Worm (Caenorhabditis elegans) whole organism, late embryonic: ENCODE results near the gene bed-2.
A peak's percentile ranks its signal among the peaks of the same experiment; 100 is the strongest.

ENCODE experiments used
- K02D7.2 ChIP-seq: sonication (generic microtip); optimal IDR thresholded peaks from 2 replicates; lab custom pipeline; 2017; ENCODE audit warnings: mild to moderate bottlenecking, missing genetic modification characterization, missing compliant biosample characterization
- K09A11.1 ChIP-seq: sonication (generic microtip); optimal IDR thresholded peaks from 2 replicates; lab custom pipeline; 2017; ENCODE audit warnings: antibody characterized with exemption, mild to moderate bottlenecking, missing genetic modification characterization, missing compliant biosample characterization; ENCODE audit not compliant: insufficient read depth
- ceh-14 ChIP-seq: sonication (generic microtip); optimal IDR thresholded peaks from 2 replicates; lab custom pipeline; 2016; ENCODE audit warnings: missing genotype, missing genetic modification characterization, missing compliant biosample characterization
- ceh-18 ChIP-seq: sonication (generic microtip); optimal IDR thresholded peaks from 2 replicates; lab custom pipeline; 2016; ENCODE audit warnings: missing genetic modification characterization, missing compliant biosample characterization
- ceh-22 ChIP-seq: sonication (generic microtip); optimal IDR thresholded peaks from 2 replicates; lab custom pipeline; 2017; ENCODE audit warnings: missing biosample characterization, missing genetic modification characterization
- ceh-31 ChIP-seq: sonication (generic microtip); optimal IDR thresholded peaks from 2 replicates; lab custom pipeline; 2016; ENCODE audit warnings: missing genetic modification characterization, missing compliant biosample characterization
- ceh-34 ChIP-seq: sonication (generic microtip); optimal IDR thresholded peaks from 2 replicates; lab custom pipeline; 2016; ENCODE audit warnings: mild to moderate bottlenecking, missing genetic modification characterization, missing compliant biosample characterization
- ceh-6 ChIP-seq: fragments of 200-800 bp; sonication (Bioruptor generic); optimal IDR thresholded peaks from 2 replicates; lab custom pipeline; 2018; ENCODE audit warnings: mild to moderate bottlenecking, missing genetic modification characterization, missing compliant biosample characterization
- ceh-9 ChIP-seq: sonication (generic microtip); optimal IDR thresholded peaks from 2 replicates; lab custom pipeline; 2016; ENCODE audit warnings: mild to moderate bottlenecking, missing genetic modification characterization, inconsistent platforms, missing compliant biosample characterization
- dve-1 ChIP-seq: sonication (generic microtip); optimal IDR thresholded peaks from 2 replicates; lab custom pipeline; 2017; ENCODE audit warnings: antibody characterized with exemption, mild to moderate bottlenecking, missing genetic modification characterization, missing compliant biosample characterization
- elt-4 ChIP-seq: sonication (generic microtip); optimal IDR thresholded peaks from 2 replicates; lab custom pipeline; 2016; ENCODE audit warnings: missing genetic modification characterization, missing compliant biosample characterization
- eyg-1 ChIP-seq: sonication (generic microtip); optimal IDR thresholded peaks from 2 replicates; lab custom pipeline; 2016; ENCODE audit warnings: missing genotype, missing genetic modification characterization, missing compliant biosample characterization
- fax-1 ChIP-seq: sonication (generic microtip); optimal IDR thresholded peaks from 2 replicates; lab custom pipeline; 2016; ENCODE audit warnings: missing genotype, missing genetic modification characterization, missing compliant biosample characterization
- fkh-6 ChIP-seq: sonication (generic microtip); optimal IDR thresholded peaks from 2 replicates; lab custom pipeline; 2016; ENCODE audit warnings: missing genetic modification characterization, missing compliant biosample characterization
- hlh-30 ChIP-seq: sonication (generic microtip); optimal IDR thresholded peaks from 2 replicates; lab custom pipeline; 2017; ENCODE audit warnings: antibody characterized with exemption, missing genetic modification characterization, missing compliant biosample characterization; ENCODE audit not compliant: insufficient read depth
- hlh-6 ChIP-seq: sonication (generic microtip); optimal IDR thresholded peaks from 2 replicates; lab custom pipeline; 2016; ENCODE audit warnings: missing genotype, missing genetic modification characterization, missing compliant biosample characterization
- hlh-8 ChIP-seq: sonication (generic microtip); optimal IDR thresholded peaks from 2 replicates; lab custom pipeline; 2016; ENCODE audit warnings: missing genotype, missing genetic modification characterization, missing compliant biosample characterization
- lin-11 ChIP-seq: fragments of 200-800 bp; sonication (Bioruptor generic); optimal IDR thresholded peaks from 2 replicates; lab custom pipeline; 2018; ENCODE audit warnings: mild to moderate bottlenecking, missing genetic modification characterization, missing compliant biosample characterization
- mec-3 ChIP-seq: sonication (generic microtip); optimal IDR thresholded peaks from 2 replicates; lab custom pipeline; 2016; ENCODE audit warnings: borderline replicate concordance, missing genetic modification characterization, missing compliant biosample characterization
- nfya-1 ChIP-seq: sonication (generic microtip); optimal IDR thresholded peaks from 2 replicates; lab custom pipeline; 2017; ENCODE audit warnings: missing genetic modification characterization, mild to moderate bottlenecking, missing compliant biosample characterization, antibody characterized with exemption, moderate library complexity
- nhr-232 ChIP-seq: sonication (generic microtip); optimal IDR thresholded peaks from 2 replicates; lab custom pipeline; 2016; ENCODE audit warnings: missing genetic modification characterization, missing compliant biosample characterization
- npax-4 ChIP-seq: sonication (generic microtip); optimal IDR thresholded peaks from 2 replicates; lab custom pipeline; 2016; ENCODE audit warnings: missing genetic modification characterization, missing compliant biosample characterization
- odd-2 ChIP-seq: sonication (generic microtip); optimal IDR thresholded peaks from 2 replicates; lab custom pipeline; 2017; ENCODE audit warnings: antibody characterized with exemption, mild to moderate bottlenecking, missing genetic modification characterization, missing compliant biosample characterization
- pax-1 ChIP-seq: fragments of 150-350 bp; optimal IDR thresholded peaks from 2 replicates; lab custom pipeline; 2014; ENCODE audit warnings: missing biosample characterization, missing genetic modification characterization
- pqm-1 ChIP-seq: sonication (generic microtip); optimal IDR thresholded peaks from 2 replicates; lab custom pipeline; 2016; ENCODE audit warnings: missing genetic modification characterization, missing compliant biosample characterization
- pros-1 ChIP-seq: fragments of 150-350 bp; optimal IDR thresholded peaks from 2 replicates; lab custom pipeline; 2014; ENCODE audit warnings: missing biosample characterization, missing genetic modification reagents, missing genetic modification characterization
- ref-2 ChIP-seq: sonication (generic microtip); optimal IDR thresholded peaks from 2 replicates; lab custom pipeline; 2016; ENCODE audit warnings: missing genetic modification characterization, missing compliant biosample characterization
- sdc-2 ChIP-seq: sonication (generic microtip); optimal IDR thresholded peaks from 2 replicates; lab custom pipeline; 2016; ENCODE audit warnings: missing genotype, missing genetic modification characterization, missing compliant biosample characterization
- sox-4 ChIP-seq: sonication (generic microtip); optimal IDR thresholded peaks from 2 replicates; lab custom pipeline; 2017; ENCODE audit warnings: mild to moderate bottlenecking, missing genetic modification characterization, inconsistent platforms, missing compliant biosample characterization
- tbx-2 ChIP-seq: sonication (generic microtip); optimal IDR thresholded peaks from 2 replicates; lab custom pipeline; 2016; ENCODE audit warnings: missing genetic modification characterization, missing compliant biosample characterization
- unc-42 ChIP-seq: sonication (generic microtip); optimal IDR thresholded peaks from 2 replicates; lab custom pipeline; 2016; ENCODE audit warnings: missing genotype, missing genetic modification characterization, missing compliant biosample characterization
- unc-86 ChIP-seq: sonication (generic microtip); optimal IDR thresholded peaks from 2 replicates; lab custom pipeline; 2016; ENCODE audit warnings: missing genetic modification characterization, missing compliant biosample characterization
- ztf-16 ChIP-seq: sonication (generic microtip); optimal IDR thresholded peaks from 2 replicates; lab custom pipeline; 2017; ENCODE audit warnings: missing genetic modification characterization, missing compliant biosample characterization

bed-2 gene

DNA sequence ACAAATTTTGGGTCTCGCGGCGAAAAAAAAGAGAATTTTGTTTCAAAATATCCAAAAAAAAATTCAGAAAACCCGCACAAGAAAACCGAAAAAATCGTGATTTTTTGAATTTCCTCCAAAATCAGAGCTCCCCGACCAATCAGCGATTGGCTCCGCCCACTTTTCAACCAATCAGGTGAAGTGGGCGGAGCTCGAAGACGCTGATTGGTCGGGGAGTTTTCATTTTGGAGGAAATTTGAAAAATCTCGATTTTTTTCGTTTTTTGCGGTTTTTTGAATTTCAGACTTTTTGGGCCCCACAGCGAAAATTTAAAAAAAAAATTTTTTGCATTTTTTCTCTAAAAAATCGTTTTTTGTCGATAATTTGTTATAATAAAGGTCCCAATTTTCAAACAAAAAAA is 19.0 kb upstream of the bed-2 start:
- TF ChIP-seq elt-4 (tag; lab: Kevin White, UChicago) (no peak), nfya-1 (peak; percentile 66)

DNA sequence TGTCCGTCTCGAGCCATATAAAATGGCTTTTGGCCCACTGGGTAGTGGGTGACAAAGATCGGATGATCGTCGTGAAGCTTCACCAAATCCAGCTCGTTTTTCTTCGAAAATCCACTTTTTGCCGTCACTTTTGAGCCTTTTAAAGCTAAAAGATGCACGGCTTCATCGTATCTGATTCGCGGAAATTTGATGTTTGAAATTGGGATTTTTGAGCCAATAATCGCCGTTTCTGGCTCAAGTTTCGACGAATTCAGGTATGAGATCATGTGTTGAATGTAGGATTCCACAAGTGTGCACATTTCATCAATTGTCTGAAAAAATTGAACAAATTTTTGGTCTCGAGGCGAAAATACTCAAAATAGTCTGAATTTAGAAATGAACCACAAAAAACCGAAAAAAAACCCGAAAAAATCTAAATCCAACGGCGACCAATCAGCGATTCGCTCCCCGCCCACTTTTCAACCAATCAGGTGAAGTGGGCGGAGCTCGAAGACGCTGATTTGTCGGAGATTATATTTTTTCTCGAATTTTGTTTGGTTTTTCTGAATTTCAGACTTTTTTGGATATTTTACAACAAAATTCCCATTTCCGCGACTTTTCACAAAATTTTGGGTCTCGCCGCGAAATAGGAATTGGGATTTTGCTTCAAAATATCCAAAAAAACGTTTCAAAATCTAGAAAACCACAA is 18.2 kb upstream of the bed-2 start:
- no peak for TF ChIP-seq sdc-2 (tag; lab: Kevin White, UChicago)
- TF ChIP-seq nfya-1, result peak; percentile 64

DNA sequence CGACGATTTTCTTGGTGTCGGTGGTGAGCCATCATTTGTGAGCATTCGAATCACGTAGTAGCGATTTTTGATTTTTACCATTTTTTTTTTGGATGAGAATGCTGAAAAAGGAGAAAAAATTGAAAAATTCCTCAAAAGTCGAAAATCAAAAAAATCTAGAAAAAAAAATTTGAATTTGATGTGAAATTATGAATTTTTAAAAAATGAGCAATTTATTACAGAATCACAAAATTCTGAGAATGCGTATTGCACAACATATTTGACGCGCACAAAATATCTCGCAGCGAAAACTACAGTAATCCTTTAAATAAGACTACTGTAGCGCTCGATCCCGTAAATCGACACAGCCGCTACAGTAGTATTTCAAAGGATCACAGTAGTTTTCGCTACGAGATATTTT is 16.6 kb upstream of the bed-2 start, which contains the start of gene popl-5:
popl-5 (minus strand) TSS at position 101 of the 400 bp plus-strand sequence.
- no peak for TF ChIP-seq mec-3 (tag; lab: Kevin White, UChicago)
- no peak for TF ChIP-seq odd-2 (tag; lab: Kevin White, UChicago)
- no peak for TF ChIP-seq ceh-18 (tag; lab: Kevin White, UChicago)
- TF ChIP-seq ztf-16 (tag; lab: Kevin White, UChicago), result no peak
- no peak for TF ChIP-seq ceh-6
- no peak for TF ChIP-seq ref-2
- no peak for TF ChIP-seq pax-1 (tag; lab: Kevin White, UChicago)
- TF ChIP-seq npax-4, result no peak
- no peak for TF ChIP-seq K02D7.2 (tag; lab: Kevin White, UChicago)
- TF ChIP-seq, all 69 proteins: peak for 0

DNA sequence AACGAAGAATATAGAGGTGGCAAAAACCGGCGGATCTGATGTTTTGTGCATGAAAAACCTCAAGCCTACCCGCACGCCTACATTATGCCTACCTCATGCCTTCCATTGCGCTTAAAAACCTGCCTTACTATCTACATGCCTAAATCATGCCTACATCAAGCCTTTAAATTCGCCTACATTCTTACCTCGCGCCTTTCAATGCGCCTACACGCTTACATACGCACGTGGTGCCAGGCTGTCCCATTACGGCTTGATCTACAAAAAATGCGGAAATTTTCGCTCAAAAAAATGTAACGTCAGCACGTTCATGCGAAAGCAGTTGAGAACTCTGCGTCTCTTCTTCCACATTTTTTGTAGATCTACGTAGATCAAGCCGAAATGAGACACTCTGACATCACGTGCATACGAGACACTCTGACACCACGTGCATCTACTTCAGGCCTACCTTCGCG is 13.6 kb upstream of the bed-2 start, which contains the start of gene fbxa-220:
fbxa-220 (minus strand) TSS at position 51 of the 452 bp plus-strand sequence.
- TF ChIP-seq hlh-8 (tag; lab: Kevin White, UChicago), result no peak
- no peak for TF ChIP-seq ceh-14 (tag; lab: Kevin White, UChicago)
- no peak for TF ChIP-seq ztf-16 (tag; lab: Kevin White, UChicago)
- TF ChIP-seq K09A11.1 (tag; lab: Kevin White, UChicago), result no peak
- TF ChIP-seq ceh-22 (tag; lab: Kevin White, UChicago), result no peak
- TF ChIP-seq ref-2, result no peak
- TF ChIP-seq nhr-232 (tag; lab: Kevin White, UChicago), result no peak
- no peak for TF ChIP-seq nfya-1
- no peak for TF ChIP-seq unc-86 (tag; lab: Kevin White, UChicago)
- TF ChIP-seq pros-1 (tag; lab: Kevin White, UChicago), result no peak

DNA sequence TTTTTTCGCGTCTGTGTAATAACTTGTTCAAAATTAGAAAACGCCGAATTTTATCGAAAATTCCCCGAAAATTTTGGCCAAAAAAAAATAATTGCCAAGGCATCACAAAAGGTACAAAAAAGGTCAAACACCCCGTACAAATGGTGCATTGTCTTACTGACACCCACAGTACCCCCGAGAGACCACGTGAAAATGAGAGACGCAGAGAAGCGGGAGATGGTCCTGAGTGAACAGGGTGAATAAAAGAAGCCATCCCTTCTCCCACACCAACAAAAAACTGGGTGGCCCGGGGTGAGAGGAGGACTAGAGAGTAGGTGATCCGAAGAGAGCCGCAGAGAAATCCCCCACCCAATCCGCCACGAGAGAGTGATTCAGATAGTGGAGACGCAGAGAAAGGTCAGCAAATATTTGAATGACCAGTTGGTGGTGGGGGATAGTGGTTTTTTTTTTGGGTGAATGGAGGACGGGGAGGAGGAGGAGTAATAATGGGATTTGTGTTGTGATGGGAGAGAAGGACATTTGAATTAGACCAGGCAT is 10.8 kb upstream of the bed-2 start:
- TF ChIP-seq unc-42 (tag; lab: Kevin White, UChicago), result no peak
- TF ChIP-seq fax-1, result no peak
- TF ChIP-seq lin-11 (tag; lab: Kevin White, UChicago), result no peak
- TF ChIP-seq ceh-9 (tag; lab: Kevin White, UChicago), result no peak
- peak; percentile 50 for TF ChIP-seq tbx-2 (tag; lab: Kevin White, UChicago)
- peak; percentile 55 for TF ChIP-seq nfya-1
- TF ChIP-seq hlh-8 (tag; lab: Kevin White, UChicago), result no peak
- peak; percentile 29 for TF ChIP-seq hlh-30
- no peak for TF ChIP-seq npax-4
- TF ChIP-seq hlh-6 (tag; lab: Kevin White, UChicago), result no peak
- TF ChIP-seq unc-86 (tag; lab: Kevin White, UChicago), result no peak
- TF ChIP-seq sdc-2 (tag; lab: Kevin White, UChicago), result peak; percentile 37
- no peak for TF ChIP-seq elt-4 (tag; lab: Kevin White, UChicago)
- TF ChIP-seq nhr-232 (tag; lab: Kevin White, UChicago), result no peak
- no peak for TF ChIP-seq pqm-1
- TF ChIP-seq pros-1 (tag; lab: Kevin White, UChicago), result no peak
- peak; percentile 41 for TF ChIP-seq eyg-1 (tag; lab: Kevin White, UChicago)
- no peak for TF ChIP-seq fkh-6 (tag; lab: Kevin White, UChicago)
- peak; percentile 39 for TF ChIP-seq ceh-31 (tag; lab: Kevin White, UChicago)
- TF ChIP-seq sox-4 (tag; lab: Kevin White, UChicago), result peak; percentile 13
- no peak for TF ChIP-seq dve-1 (tag; lab: Kevin White, UChicago)
- peak; percentile 40 for TF ChIP-seq ceh-34
